Worm (Caenorhabditis elegans) whole organism, L4 larva: ENCODE measurements around the gene C06C3.10.

ENCODE experiments used
- R02D3.7 ChIP-seq: fragments of 150-350 bp; sonication (generic microtip); optimal IDR thresholded peaks from 3 replicates; lab custom pipeline; 2014; ENCODE audit warnings: missing biosample characterization, missing genetic modification characterization
- ZK546.5 ChIP-seq, 2 experiments: sonication (generic microtip); optimal IDR thresholded peaks; 2 replicates each; lab custom pipeline; 2017; ENCODE audit warnings: missing biosample characterization in 2 of 2, missing genetic modification characterization in 2 of 2
- daf-16 ChIP-seq, 3 experiments: sonication (generic microtip); optimal IDR thresholded peaks; 2 replicates each; lab custom pipeline; 2016 to 2017; ENCODE audit warnings: missing genetic modification characterization in 3 of 3, missing genetic modification reagents in 3 of 3, mild to moderate bottlenecking in 2 of 3, missing compliant biosample characterization in 2 of 3, missing biosample characterization in 1 of 3, moderate library complexity in 1 of 3
- dmd-8 ChIP-seq: fragments of 200-800 bp; sonication (Bioruptor generic); IDR thresholded peaks from 2 replicates; pipeline ENCODE4 v1.3.6; 2022; ENCODE audit warnings: missing genetic modification characterization, missing compliant biosample characterization
- dpl-1 ChIP-seq: fragments of 150-350 bp; optimal IDR thresholded peaks from 2 replicates; lab custom pipeline; 2014; ENCODE audit warnings: missing biosample characterization, missing genetic modification reagents, missing genetic modification characterization
- jun-1 ChIP-seq: fragments of 150-350 bp; optimal IDR thresholded peaks from 2 replicates; lab custom pipeline; 2014; ENCODE audit warnings: missing biosample characterization, missing genetic modification reagents, missing genetic modification characterization
- mdl-1 ChIP-seq, 2 experiments: fragments of 150-350 bp in 1 of 2; sonication (generic microtip) in 1 of 2; optimal IDR thresholded peaks; 2 replicates each; lab custom pipeline; 2014 to 2017; ENCODE audit warnings: missing biosample characterization in 2 of 2, missing genetic modification characterization in 2 of 2
- mxl-2 ChIP-seq: fragments of 200-800 bp; sonication (Bioruptor generic); conservative IDR thresholded peaks from 2 replicates; pipeline ENCODE4 v1.3.6; 2022; ENCODE audit warnings: missing genetic modification reagents, missing genetic modification characterization, missing compliant biosample characterization
- nhr-77 ChIP-seq: fragments of 150-350 bp; optimal IDR thresholded peaks from 2 replicates; lab custom pipeline; 2014; ENCODE audit warnings: missing biosample characterization, missing genetic modification characterization
- pha-4 ChIP-seq, 2 experiments: fragments of 150-350 bp in 1 of 2; fragments of 200-800 bp in 1 of 2; sonication (Bioruptor generic) in 1 of 2; IDR thresholded peaks in 1 of 2; optimal IDR thresholded peaks in 1 of 2; 2 replicates each; pipeline versions ENCODE4 v1.3.6 to Lab custom; 2014 to 2022; ENCODE audit warnings: missing genetic modification characterization in 2 of 2, missing genetic modification reagents in 2 of 2, missing biosample characterization in 1 of 2, missing compliant biosample characterization in 1 of 2
- skn-1 ChIP-seq: fragments of 150-350 bp; optimal IDR thresholded peaks from 2 replicates; lab custom pipeline; 2014; ENCODE audit warnings: missing biosample characterization, missing genetic modification characterization
- snpc-1.2 ChIP-seq: fragments of 200-800 bp; sonication (Bioruptor generic); IDR thresholded peaks from 2 replicates; pipeline ENCODE4 v1.3.6; 2022; ENCODE audit warnings: missing genetic modification reagents, missing genetic modification characterization, missing compliant biosample characterization
- zag-1 ChIP-seq: fragments of 150-350 bp; optimal IDR thresholded peaks from 2 replicates; lab custom pipeline; 2014; ENCODE audit warnings: missing biosample characterization, missing genetic modification characterization

ce11 chrII:9338859-9339258 lies 38.2 kb downstream of the C06C3.10 start, which contains the start of gene ttll-12:
- TF ChIP-seq nhr-77: no peak
- TF ChIP-seq dmd-8 (GFP tag; lab: Robert Waterston, UW): no peak
- no peak for TF ChIP-seq ZK546.5 (tag; optimal IDR thresholded peaks at IDR 0.05; lab: Kevin White, UChicago)
- TF ChIP-seq jun-1 (tag; lab: Kevin White, UChicago): no peak
- TF ChIP-seq zag-1 (tag; lab: Kevin White, UChicago): no peak
- TF ChIP-seq snpc-1.2 (GFP tag; lab: Robert Waterston, UW): no peak
- no peak for TF ChIP-seq mxl-2
- TF ChIP-seq pha-4 (GFP tag; IDR thresholded peaks at IDR 0.05; lab: Robert Waterston, UW): no peak
- no peak for TF ChIP-seq pha-4 (tag; optimal IDR thresholded peaks at IDR 0.05; lab: Kevin White, UChicago)
- no peak for TF ChIP-seq R02D3.7
- TF ChIP-seq daf-16 (GFP tag; optimal IDR thresholded peaks at IDR 0.05; lab: Kevin White, UChicago): no peak
- no peak for TF ChIP-seq daf-16 (tag; optimal IDR thresholded peaks at IDR 0.05; lab: Kevin White, UChicago)
- TF ChIP-seq mdl-1 (tag; optimal IDR thresholded peaks at IDR 0.05; lab: Kevin White, UChicago): no peak
- no peak for TF ChIP-seq skn-1 (tag; lab: Kevin White, UChicago)
- TF ChIP-seq dpl-1 (GFP tag; lab: Kevin White, UChicago): no peak
